Fruit fly (Drosophila melanogaster) whole organism, embryonic: Measurements from ENCODE around the gene tral.

Source experiments
- B-H1 ChIP-seq: fragments of 200-800 bp; sonication (Bioruptor generic); IDR thresholded peaks from 3 replicates; pipeline ENCODE4 v1.3.6; 2022; ENCODE audit warnings: missing biosample characterization, missing genetic modification characterization
- CG13624 ChIP-seq: fragments of 200-800 bp; sonication (Bioruptor generic); optimal IDR thresholded peaks from 2 replicates; lab custom pipeline; 2016; ENCODE audit warnings: missing biosample characterization, missing genetic modification characterization
- CG15269 ChIP-seq: fragments of 200-800 bp; sonication (Bioruptor generic); optimal IDR thresholded peaks from 2 replicates; lab custom pipeline; 2018; ENCODE audit warnings: missing biosample characterization, mild to moderate bottlenecking, missing genetic modification characterization, moderate library complexity
- CG2678 ChIP-seq: fragments of 200-800 bp; sonication (Bioruptor generic); optimal IDR thresholded peaks from 3 replicates; lab custom pipeline; 2019; ENCODE audit warnings: missing biosample characterization, mild to moderate bottlenecking, missing genetic modification characterization, moderate library complexity
- CG43689 ChIP-seq: fragments of 200-800 bp; sonication (Bioruptor generic); IDR thresholded peaks from 2 replicates; pipeline ENCODE4 v1.3.6; 2022; ENCODE audit warnings: missing biosample characterization, missing genetic modification characterization
- Dad ChIP-seq: fragments of 200-800 bp; sonication (Bioruptor generic); optimal IDR thresholded peaks from 3 replicates; lab custom pipeline; 2016; ENCODE audit warnings: missing biosample characterization, missing genetic modification characterization
- Dll ChIP-seq: fragments of 200-800 bp; sonication (Bioruptor generic); IDR thresholded peaks from 4 replicates; pipeline ENCODE4 v1.3.6; 2022; ENCODE audit warnings: missing biosample characterization, missing genetic modification characterization; ENCODE audit not compliant: partially characterized antibody
- Opbp ChIP-seq: fragments of 200-800 bp; sonication (Bioruptor generic); IDR thresholded peaks from 3 replicates; pipeline ENCODE4 v1.3.6; 2022; ENCODE audit warnings: missing biosample characterization, missing genetic modification characterization; ENCODE audit not compliant: partially characterized antibody
- eve ChIP-seq, 2 experiments: fragments of >200 bp; optimal IDR thresholded peaks; 2 replicates each; lab custom pipeline; 2017; ENCODE audit warnings: missing biosample characterization in 2 of 2, missing genetic modification characterization in 2 of 2
- klu ChIP-seq: fragments of 200-800 bp; sonication (Bioruptor generic); IDR thresholded peaks from 2 replicates; pipeline ENCODE4 v1.3.6; 2022; ENCODE audit warnings: missing biosample characterization, missing genetic modification characterization
- pan ChIP-seq, 4 experiments: fragments of >200 bp in 3 of 4; fragments of 200-800 bp in 1 of 4; sonication (Bioruptor generic) in 1 of 4; optimal IDR thresholded peaks in 3 of 4; IDR thresholded peaks in 1 of 4; 2 replicates each; pipeline versions ENCODE4 v1.3.6 to Lab custom; 2017 to 2022; ENCODE audit warnings: missing biosample characterization in 2 of 4, missing genetic modification characterization in 2 of 4, mixed read lengths in 1 of 4
- ssp ChIP-seq: fragments of 200-800 bp; sonication (Bioruptor generic); IDR thresholded peaks from 2 replicates; pipeline ENCODE4 v1.3.6; 2022; ENCODE audit warnings: missing biosample characterization, missing genetic modification characterization

dm6 chr3L:12564979-12565378 lies 50.1 kb downstream of the tral start:
- TF ChIP-seq Dll (GFP tag; lab: Robert Waterston, UW) (no peak), CG15269 (tag; lab: Kevin White, UChicago) (no peak), ssp (no peak), eve (GFP tag; optimal IDR thresholded peaks at IDR 0.05; lab: Kevin White, UChicago) (no peak), CG2678 (no peak), Opbp (GFP tag; lab: Robert Waterston, UW) (0 out of 3 replicates have a peak, but pooled peaks have one; percentile 14), CG13624 (GFP tag; lab: Kevin White, UChicago) (no peak), B-H1 (no peak), Dad (GFP tag; lab: Kevin White, UChicago) (no peak), pan (optimal IDR thresholded peaks at IDR 0.05; lab: Kevin White, UChicago) (no peak), pan (GFP tag; optimal IDR thresholded peaks at IDR 0.05 in 1 of 2, IDR thresholded peaks at IDR 0.05 in 1 of 2) (no peak), CG43689 (no peak), klu (no peak)
